Worm (Caenorhabditis elegans): Measurements from ENCODE around the gene F55B12.10.

The F55B12.10 gene

DNA sequence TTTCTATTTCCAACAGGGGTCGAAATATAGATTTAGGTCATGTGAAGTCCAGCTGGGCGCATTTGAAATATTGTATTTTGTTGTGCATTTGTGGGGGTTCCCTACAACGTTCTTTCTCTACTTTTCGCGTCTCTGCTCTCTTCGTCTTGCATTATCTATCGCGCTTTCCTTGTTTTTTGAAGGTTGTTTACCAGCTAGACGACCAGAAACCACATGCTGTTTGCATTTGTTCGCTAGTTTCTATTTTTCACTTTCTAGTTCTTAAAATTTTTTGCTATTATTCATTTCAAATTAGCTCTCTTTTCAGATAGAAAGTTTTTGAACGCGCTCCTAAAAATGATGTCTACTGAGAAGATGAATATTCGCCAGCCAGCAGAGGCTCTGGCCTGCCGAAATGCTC is at the start of gene F55B12.10:
Gene F55B12.10, plus strand, starts transcription at position 301 of the 400 bp plus-strand sequence.
- TF ChIP-seq dao-5 (tag; optimal IDR thresholded peaks at IDR 0.05) (no peak), him-1 (tag; optimal IDR thresholded peaks at IDR 0.05) (no peak), W03F9.2 (tag; optimal IDR thresholded peaks at IDR 0.05) (no peak)

DNA sequence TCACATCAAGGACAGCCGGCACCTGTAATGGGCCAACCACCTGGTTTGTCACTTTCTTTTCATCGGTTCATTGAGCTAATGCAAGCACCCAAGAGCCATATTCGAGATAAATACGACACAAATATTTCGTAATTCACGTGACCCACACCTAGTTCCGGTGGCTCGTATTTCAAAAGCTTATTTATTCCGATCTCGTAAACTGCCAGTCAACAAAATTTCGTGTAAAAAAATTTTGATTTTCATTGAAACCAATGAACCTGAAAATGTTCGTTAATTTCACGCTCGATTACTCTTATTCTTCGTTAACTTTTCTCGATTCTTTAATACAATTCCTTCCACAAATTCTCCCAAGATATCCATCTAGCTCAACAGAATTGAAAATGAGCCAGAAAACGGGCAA is 49.4 kb upstream of the F55B12.10 start:
- TF ChIP-seq dao-5 (tag; optimal IDR thresholded peaks at IDR 0.05): no peak
- no peak for TF ChIP-seq W03F9.2 (tag; optimal IDR thresholded peaks at IDR 0.05)
- no peak for TF ChIP-seq him-1 (tag; optimal IDR thresholded peaks at IDR 0.05)

DNA sequence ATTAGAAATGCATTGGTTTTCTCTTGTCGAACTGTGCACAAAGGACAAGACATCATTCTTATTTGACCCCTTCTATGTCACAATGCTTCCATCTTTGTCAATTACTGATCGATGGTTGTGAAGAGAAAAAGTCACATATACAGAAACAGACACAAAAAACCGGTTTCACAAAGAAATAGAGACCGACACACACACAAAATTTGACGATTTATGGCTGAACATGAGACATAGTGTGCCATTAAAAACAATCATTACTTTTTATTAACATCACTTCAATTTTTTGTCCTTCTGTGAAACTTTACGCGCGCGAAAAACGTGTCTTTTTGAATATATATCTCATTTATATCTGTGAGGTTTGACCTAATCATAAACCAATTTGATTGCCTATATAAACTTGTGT is 49.0 kb upstream of the F55B12.10 start:
- TF ChIP-seq W03F9.2 (tag; optimal IDR thresholded peaks at IDR 0.05) (no peak), dao-5 (tag; optimal IDR thresholded peaks at IDR 0.05) (no peak), him-1 (tag; optimal IDR thresholded peaks at IDR 0.05) (no peak)

DNA sequence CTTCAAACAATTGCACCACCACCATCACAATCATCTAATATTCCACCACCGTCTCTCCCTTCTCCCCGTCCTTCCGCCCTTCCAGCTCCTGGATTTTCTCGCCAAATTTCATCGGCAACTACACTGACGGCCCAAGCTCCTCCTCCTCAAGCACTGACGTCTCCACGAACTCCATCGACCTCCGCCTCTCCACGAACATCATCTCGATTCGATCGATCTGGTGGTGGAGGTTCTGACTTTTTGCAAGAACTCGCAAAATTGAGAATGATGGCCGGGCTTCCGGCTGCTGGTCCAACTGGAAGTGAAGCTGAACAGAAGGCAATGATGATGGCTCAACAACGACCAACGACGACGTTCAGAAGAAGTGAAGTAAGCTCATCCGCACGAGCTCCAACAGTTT is 45.5 kb upstream of the F55B12.10 start:
- TF ChIP-seq him-1 (tag; optimal IDR thresholded peaks at IDR 0.05) (no peak), W03F9.2 (tag; optimal IDR thresholded peaks at IDR 0.05) (no peak), dao-5 (tag; optimal IDR thresholded peaks at IDR 0.05) (no peak)

DNA sequence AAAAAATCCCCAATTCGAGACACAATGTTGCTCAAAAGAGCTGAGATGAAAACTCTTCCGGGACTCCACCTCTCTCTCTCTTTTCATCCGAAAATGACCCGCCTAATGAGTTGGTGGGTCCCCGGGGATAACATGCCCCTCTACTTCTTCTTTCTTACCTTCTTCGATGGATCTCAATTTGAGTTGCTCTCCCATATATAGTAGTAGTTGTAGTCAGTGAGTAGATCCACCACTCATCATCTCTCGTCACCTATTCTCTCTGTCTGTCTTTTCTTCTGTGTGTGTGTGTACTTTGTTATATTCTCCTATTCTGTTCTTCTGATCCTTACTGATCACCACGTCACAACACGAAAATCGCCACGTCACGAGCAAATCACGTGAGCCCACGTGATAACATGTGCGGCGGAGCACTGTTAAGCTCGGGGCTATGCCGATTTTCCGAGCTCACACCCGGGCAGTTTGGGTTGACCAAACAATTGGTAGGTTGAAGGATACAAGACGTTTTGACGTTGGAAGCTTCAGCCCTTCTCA is 43.2 kb upstream of the F55B12.10 start, which contains the start of gene twk-32:
Gene twk-32, plus strand, starts transcription at position 396 of the 531 bp plus-strand sequence.
- no peak for TF ChIP-seq W03F9.2 (tag; optimal IDR thresholded peaks at IDR 0.05)
- TF ChIP-seq him-1 (tag; optimal IDR thresholded peaks at IDR 0.05): no peak
- no peak for TF ChIP-seq dao-5 (tag; optimal IDR thresholded peaks at IDR 0.05)

DNA sequence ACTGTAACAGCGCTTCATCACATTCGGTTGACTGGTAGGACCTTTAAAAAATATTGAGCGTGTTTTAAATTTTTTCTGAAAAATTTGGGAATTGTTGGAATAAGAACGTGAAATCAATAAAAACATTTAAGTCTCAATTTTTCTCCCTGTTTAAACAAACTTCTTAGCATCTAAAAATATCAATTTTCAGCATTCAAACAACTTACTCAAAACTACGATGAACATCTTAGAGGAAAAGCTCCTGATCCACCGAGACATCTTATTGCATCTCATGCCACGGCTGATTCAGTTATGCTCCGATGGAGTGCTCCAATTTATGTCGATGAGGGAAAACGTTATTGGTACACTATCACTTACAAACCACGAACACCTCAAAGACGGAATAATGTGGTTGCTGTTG is 40.3 kb upstream of the F55B12.10 start:
- no peak for TF ChIP-seq him-1 (tag; optimal IDR thresholded peaks at IDR 0.05)
- no peak for TF ChIP-seq W03F9.2 (tag; optimal IDR thresholded peaks at IDR 0.05)
- no peak for TF ChIP-seq dao-5 (tag; optimal IDR thresholded peaks at IDR 0.05)

DNA sequence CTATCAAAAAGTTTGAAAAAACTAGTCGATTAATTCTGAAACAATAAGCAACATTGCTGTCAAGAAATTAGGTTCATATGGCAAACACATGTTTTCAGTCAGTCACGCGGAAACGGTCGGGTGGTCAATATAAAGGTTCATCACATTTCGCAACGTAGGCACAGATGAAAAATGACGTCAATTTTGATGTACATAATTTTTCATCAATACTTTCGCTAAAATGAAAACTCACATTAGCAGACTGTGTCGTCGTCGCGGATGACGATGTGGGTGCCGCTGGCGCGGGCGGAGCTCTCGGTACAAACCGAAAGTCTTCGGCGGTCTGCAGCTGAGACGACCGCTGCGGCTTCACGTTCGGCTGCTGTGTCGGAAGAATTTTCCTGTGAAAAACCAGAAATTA is 35.6 kb upstream of the F55B12.10 start, which contains the start of gene swan-2:
Gene swan-2, minus strand, starts transcription at position 380 of the 400 bp plus-strand sequence.
- no peak for TF ChIP-seq W03F9.2 (tag; optimal IDR thresholded peaks at IDR 0.05)
- TF ChIP-seq him-1 (tag; optimal IDR thresholded peaks at IDR 0.05): no peak
- no peak for TF ChIP-seq dao-5 (tag; optimal IDR thresholded peaks at IDR 0.05)

DNA sequence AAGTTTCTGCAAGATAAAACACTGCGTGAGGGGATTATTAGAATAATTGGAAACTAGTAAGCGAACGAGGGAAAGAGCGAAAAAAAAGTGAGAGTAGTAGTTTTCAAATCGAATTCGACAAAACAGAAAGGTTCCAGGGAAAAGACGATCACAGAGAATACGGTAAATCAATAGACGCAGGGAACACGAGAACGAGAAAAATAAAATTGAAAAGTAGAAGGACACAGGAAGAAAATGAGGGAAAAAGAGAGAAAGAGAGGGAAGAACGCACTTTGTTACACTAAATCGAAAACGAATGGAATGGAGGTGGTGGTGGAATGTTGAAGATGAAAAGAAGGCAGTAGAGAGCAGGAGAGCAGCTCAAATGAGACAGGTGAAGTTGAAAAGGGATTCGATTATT is 32.3 kb upstream of the F55B12.10 start, which contains the start of gene swan-1:
Gene swan-1, minus strand, starts transcription at position 6 of the 400 bp plus-strand sequence.
- TF ChIP-seq him-1 (tag; optimal IDR thresholded peaks at IDR 0.05): no peak
- no peak for TF ChIP-seq W03F9.2 (tag; optimal IDR thresholded peaks at IDR 0.05)

DNA sequence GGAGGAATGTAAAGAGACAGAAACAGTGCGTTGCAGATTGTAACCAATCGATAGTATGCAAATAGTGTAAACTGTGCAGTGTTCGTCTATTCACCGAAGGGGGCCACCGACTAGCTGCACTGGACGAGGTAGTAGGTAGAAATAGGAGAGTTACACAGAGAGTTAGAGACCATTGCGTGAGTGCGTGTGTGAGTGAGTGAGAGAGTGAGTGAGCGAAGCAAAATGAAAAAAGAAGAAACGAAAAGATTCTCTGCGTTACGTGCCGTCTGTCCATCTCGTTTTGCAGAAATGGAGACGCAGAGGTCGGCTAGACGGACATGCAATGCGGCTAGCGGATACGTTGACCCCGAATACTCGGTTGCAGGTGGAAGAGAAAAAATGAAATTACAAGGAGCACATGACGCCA is 31.1 kb upstream of the F55B12.10 start:
- TF ChIP-seq dao-5 (tag; optimal IDR thresholded peaks at IDR 0.05): no peak
- no peak for TF ChIP-seq him-1 (tag; optimal IDR thresholded peaks at IDR 0.05)
- TF ChIP-seq W03F9.2 (tag; optimal IDR thresholded peaks at IDR 0.05): no peak

DNA sequence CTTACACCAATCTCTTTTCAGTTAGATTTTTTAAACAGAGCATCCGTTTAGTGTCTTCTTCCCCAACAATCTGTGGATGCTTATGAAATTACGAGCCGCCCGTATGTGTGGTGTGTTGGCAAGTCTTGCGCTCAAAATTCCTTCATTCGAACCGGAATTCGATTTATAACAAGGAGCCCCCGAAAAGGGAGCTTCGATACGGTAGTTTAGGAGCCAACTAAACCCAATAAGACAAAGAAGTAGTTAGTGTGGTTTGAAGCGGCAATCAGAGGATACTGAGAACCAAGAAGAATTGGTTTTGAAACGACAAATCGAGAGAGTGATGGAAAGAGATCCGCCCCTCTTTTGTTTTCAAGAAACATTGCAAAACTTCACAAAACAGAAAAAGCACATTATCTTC is 27.2 kb upstream of the F55B12.10 start:
- TF ChIP-seq him-1 (tag; optimal IDR thresholded peaks at IDR 0.05) (no peak), dao-5 (tag; optimal IDR thresholded peaks at IDR 0.05) (no peak), W03F9.2 (tag; optimal IDR thresholded peaks at IDR 0.05) (no peak)

DNA sequence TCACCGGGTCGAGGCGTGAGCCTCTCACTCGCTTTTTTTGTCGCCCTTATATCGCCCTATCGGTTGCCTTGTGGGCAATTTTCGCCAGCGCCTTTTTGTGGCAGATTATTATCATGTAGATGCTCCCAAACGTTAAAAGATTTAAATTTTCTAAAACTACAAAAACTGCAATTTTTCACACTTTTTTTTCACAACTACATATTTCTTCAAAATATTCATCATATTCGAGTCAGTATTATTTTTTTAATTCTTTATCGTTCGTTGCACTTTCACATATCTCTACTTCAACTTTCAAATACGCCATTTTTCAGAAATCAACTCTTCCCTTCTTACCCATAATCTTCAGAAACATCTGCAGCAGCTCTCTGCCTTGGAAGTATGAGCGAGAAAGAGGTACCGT is 26.6 kb upstream of the F55B12.10 start, which contains the start of gene ceh-24:
Gene ceh-24, plus strand, starts transcription at position 301 of the 400 bp plus-strand sequence.
- no peak for TF ChIP-seq dao-5 (tag; optimal IDR thresholded peaks at IDR 0.05)
- no peak for TF ChIP-seq him-1 (tag; optimal IDR thresholded peaks at IDR 0.05)
- no peak for TF ChIP-seq W03F9.2 (tag; optimal IDR thresholded peaks at IDR 0.05)

DNA sequence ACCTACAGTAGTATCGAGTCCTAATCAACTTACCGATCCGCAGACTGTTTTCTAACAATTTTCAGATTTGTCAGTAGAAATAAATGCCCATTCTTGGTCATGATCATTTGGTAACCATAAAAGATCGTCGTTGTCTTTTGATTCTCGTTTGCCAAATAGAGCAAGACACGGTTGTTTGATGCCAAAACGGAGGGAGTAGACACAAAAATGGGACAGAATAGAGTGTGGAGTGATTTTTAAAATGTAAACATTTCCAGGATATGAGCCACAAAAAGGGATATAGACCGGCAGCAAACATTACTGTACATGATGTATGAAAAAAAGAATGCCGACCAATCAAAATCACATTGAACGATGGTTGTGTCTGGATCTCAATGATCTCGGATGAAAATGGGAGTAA is 22.7 kb upstream of the F55B12.10 start, which contains the start of gene F55B12.2:
Gene F55B12.2, minus strand, starts transcription at position 101 of the 400 bp plus-strand sequence.
- no peak for TF ChIP-seq W03F9.2 (tag; optimal IDR thresholded peaks at IDR 0.05)

DNA sequence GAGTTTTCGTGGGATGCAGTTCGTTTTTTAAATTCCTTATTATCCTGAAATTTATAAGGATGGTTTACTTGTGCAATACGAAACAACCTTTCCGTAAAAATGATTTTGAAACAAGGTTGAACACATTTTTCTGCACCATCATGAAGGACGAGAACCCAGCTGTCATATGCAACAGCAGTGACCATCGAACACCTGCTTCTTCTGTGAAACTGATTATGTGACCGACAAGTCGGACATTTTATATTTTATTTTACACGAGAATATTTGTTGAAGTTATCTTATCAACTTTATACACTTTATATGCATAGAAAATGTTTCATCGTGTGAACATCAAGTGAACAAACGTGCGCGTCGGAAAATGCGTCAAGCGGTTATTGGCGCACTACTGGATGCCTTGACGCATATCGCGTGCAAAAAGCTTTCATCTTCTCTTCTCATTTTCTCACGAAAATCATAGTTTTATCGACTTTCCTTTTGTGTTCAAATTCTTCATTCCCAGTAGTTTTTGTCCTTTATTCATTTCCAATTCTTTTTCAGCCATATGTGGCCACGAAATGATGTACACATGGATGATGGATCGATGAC is 20.6 kb upstream of the F55B12.10 start, which contains the start of gene sel-10:
Gene sel-10, plus strand, starts transcription at position 538 of the 585 bp plus-strand sequence.
- TF ChIP-seq dao-5 (tag; optimal IDR thresholded peaks at IDR 0.05): no peak
- peak; percentile 44 for TF ChIP-seq W03F9.2 (tag; optimal IDR thresholded peaks at IDR 0.05)

DNA sequence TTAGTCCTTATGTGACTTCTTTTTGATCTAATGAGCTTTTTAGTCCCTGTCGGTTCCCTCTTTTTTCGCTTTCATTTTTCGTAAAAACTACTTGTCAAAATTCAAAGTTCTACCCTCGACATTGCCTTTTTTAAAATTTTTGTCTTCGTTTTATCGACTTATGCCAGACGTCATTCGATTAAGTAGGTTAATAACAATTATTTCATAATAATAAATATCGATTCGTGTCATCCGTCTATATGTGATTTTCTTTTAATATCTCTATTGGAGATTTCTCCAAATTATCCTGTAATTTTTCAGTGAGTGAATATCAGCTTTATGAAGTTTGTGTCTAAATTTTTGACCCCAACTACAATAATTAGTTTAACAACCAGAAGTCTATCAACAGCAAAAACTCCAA is 16.8 kb upstream of the F55B12.10 start, which contains the start of gene hpo-31:
Gene hpo-31, plus strand, starts transcription at position 301 of the 400 bp plus-strand sequence.
- TF ChIP-seq dao-5 (tag; optimal IDR thresholded peaks at IDR 0.05): no peak
- no peak for TF ChIP-seq him-1 (tag; optimal IDR thresholded peaks at IDR 0.05)
- no peak for TF ChIP-seq W03F9.2 (tag; optimal IDR thresholded peaks at IDR 0.05)

DNA sequence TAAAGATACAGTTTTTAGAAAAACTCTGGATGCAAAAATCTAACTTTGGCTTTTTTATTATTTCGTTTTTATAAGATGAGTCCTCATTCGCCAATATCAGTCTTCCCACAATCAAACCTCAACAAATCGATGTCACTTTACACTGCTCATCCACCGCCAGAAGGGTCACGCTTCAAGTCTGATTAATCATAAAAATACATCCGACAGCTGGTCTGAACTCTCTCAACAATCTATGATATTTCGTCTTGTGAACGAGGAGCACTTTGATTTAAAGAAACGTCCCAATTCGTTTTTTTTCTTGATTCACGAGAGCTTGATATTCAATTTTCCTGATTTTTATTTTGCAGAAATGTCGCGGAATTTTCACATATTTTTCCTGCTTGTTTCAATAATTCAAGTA is 11.6 kb upstream of the F55B12.10 start, which contains the start of gene nrf-5:
Gene nrf-5, plus strand, starts transcription at position 348 of the 400 bp plus-strand sequence.
- no peak for TF ChIP-seq him-1 (tag; optimal IDR thresholded peaks at IDR 0.05)
- TF ChIP-seq dao-5 (tag; optimal IDR thresholded peaks at IDR 0.05): no peak
- TF ChIP-seq W03F9.2 (tag; optimal IDR thresholded peaks at IDR 0.05): no peak
